Fruit fly (Drosophila melanogaster) whole organism, prepupa: ENCODE results near the gene CG13282.

ENCODE experiments used
- Blimp-1 ChIP-seq: fragments of 200-800 bp; sonication (Bioruptor generic); optimal IDR thresholded peaks from 3 replicates; lab custom pipeline; 2017; ENCODE audit warnings: missing biosample characterization, missing genetic modification characterization, mild to moderate bottlenecking, moderate library complexity, missing genetic modification reagents
- CG10631 ChIP-seq: fragments of 200-800 bp; sonication (Bioruptor generic); optimal IDR thresholded peaks from 2 replicates; lab custom pipeline; 2016; ENCODE audit warnings: missing biosample characterization, missing genetic modification characterization
- CG10669 ChIP-seq: fragments of 200-800 bp; sonication (Bioruptor generic); optimal IDR thresholded peaks from 3 replicates; lab custom pipeline; 2018; ENCODE audit warnings: missing biosample characterization, mild to moderate bottlenecking, missing genetic modification characterization, moderate library complexity
- CG11294 ChIP-seq: fragments of 200-800 bp; sonication (Bioruptor generic); IDR thresholded peaks from 2 replicates; pipeline ENCODE4 v1.3.6; 2022; ENCODE audit warnings: missing biosample characterization, missing genetic modification characterization
- CG11762 ChIP-seq: fragments of 200-800 bp; sonication (Bioruptor generic); optimal IDR thresholded peaks from 3 replicates; lab custom pipeline; 2016; ENCODE audit warnings: missing biosample characterization, missing genetic modification characterization; ENCODE audit not compliant: insufficient read depth
- CG11902 ChIP-seq: fragments of 200-800 bp; sonication (Bioruptor generic); optimal IDR thresholded peaks from 3 replicates; lab custom pipeline; 2016; ENCODE audit warnings: missing biosample characterization, missing genetic modification characterization
- CG15336 ChIP-seq: fragments of 200-800 bp; sonication (Bioruptor generic); IDR thresholded peaks from 2 replicates; pipeline ENCODE4 v1.3.6; 2022; ENCODE audit warnings: missing biosample characterization, missing genetic modification characterization
- CG1621 ChIP-seq: fragments of 200-800 bp; sonication (Bioruptor generic); optimal IDR thresholded peaks from 3 replicates; lab custom pipeline; 2018; ENCODE audit warnings: missing biosample characterization, mild to moderate bottlenecking, missing genetic modification characterization
- CG3032 ChIP-seq: fragments of 200-800 bp; optimal IDR thresholded peaks from 2 replicates; lab custom pipeline; 2019; ENCODE audit warnings: missing biosample characterization, mild to moderate bottlenecking, missing genetic modification characterization, moderate library complexity
- CG3919 ChIP-seq: fragments of 200-800 bp; sonication (Bioruptor generic); optimal IDR thresholded peaks from 3 replicates; lab custom pipeline; 2016; ENCODE audit warnings: missing biosample characterization, missing genetic modification characterization
- CG4318 ChIP-seq: fragments of 200-800 bp; sonication (Bioruptor generic); optimal IDR thresholded peaks from 3 replicates; lab custom pipeline; 2017; ENCODE audit warnings: missing biosample characterization, mild to moderate bottlenecking, missing genetic modification characterization
- CG6276 ChIP-seq: fragments of 200-800 bp; sonication (Bioruptor generic); optimal IDR thresholded peaks from 2 replicates; lab custom pipeline; 2017; ENCODE audit warnings: missing biosample characterization, mild to moderate bottlenecking, missing genetic modification characterization
- CG6792 ChIP-seq: fragments of 200-800 bp; sonication (Bioruptor generic); optimal IDR thresholded peaks from 3 replicates; lab custom pipeline; 2016; ENCODE audit warnings: missing biosample characterization, missing genetic modification characterization
- CG6808 ChIP-seq: fragments of 200-800 bp; sonication (Bioruptor generic); optimal IDR thresholded peaks from 3 replicates; lab custom pipeline; 2017; ENCODE audit warnings: missing biosample characterization, missing genetic modification characterization, mild to moderate bottlenecking, moderate library complexity, missing genetic modification reagents
- CG7368 ChIP-seq: fragments of 200-800 bp; sonication (Bioruptor generic); optimal IDR thresholded peaks from 3 replicates; lab custom pipeline; 2016; ENCODE audit warnings: missing biosample characterization, missing genetic modification characterization
- CG8319 ChIP-seq: fragments of 200-800 bp; sonication (Bioruptor generic); optimal IDR thresholded peaks from 3 replicates; lab custom pipeline; 2016; ENCODE audit warnings: missing biosample characterization, missing genetic modification characterization
- Eip78C ChIP-seq: fragments of 200-800 bp; sonication (Bioruptor generic); peaks from one replicate; lab custom pipeline; 2016; ENCODE audit warnings: missing biosample characterization, missing genetic modification characterization
- Eip93F ChIP-seq: fragments of 200-800 bp; sonication (Bioruptor generic); optimal IDR thresholded peaks from 2 replicates; lab custom pipeline; 2016; ENCODE audit warnings: missing biosample characterization, mild to moderate bottlenecking, missing genetic modification characterization
- Ets21C ChIP-seq: fragments of 200-800 bp; sonication (Bioruptor generic); optimal IDR thresholded peaks from 3 replicates; lab custom pipeline; 2016; ENCODE audit warnings: missing biosample characterization, missing genetic modification characterization
- Gug ChIP-seq: fragments of 200-800 bp; sonication (Bioruptor generic); IDR thresholded peaks from 2 replicates; pipeline ENCODE4 v1.3.6; 2022; ENCODE audit warnings: missing biosample characterization, missing genetic modification characterization
- Hr39 ChIP-seq: fragments of 200-800 bp; sonication (Bioruptor generic); optimal IDR thresholded peaks from 2 replicates; lab custom pipeline; 2016; ENCODE audit warnings: missing biosample characterization, missing genetic modification characterization
- Lpt ChIP-seq: fragments of 200-800 bp; sonication (Bioruptor generic); optimal IDR thresholded peaks from 3 replicates; lab custom pipeline; 2016; ENCODE audit warnings: missing biosample characterization, missing genetic modification characterization
- Met ChIP-seq: fragments of 200-800 bp; sonication (Bioruptor generic); optimal IDR thresholded peaks from 3 replicates; lab custom pipeline; 2016; ENCODE audit warnings: missing biosample characterization, missing genetic modification characterization
- Smox ChIP-seq: fragments of 200-800 bp; sonication (Bioruptor generic); optimal IDR thresholded peaks from 3 replicates; lab custom pipeline; 2016; ENCODE audit warnings: missing biosample characterization, missing genetic modification characterization
- Sox102F ChIP-seq: fragments of 200-800 bp; sonication (Bioruptor generic); optimal IDR thresholded peaks from 2 replicates; lab custom pipeline; 2016; ENCODE audit warnings: missing biosample characterization, mild to moderate bottlenecking, missing genetic modification characterization
- Sox14 ChIP-seq: fragments of 200-800 bp; sonication (Bioruptor generic); optimal IDR thresholded peaks from 3 replicates; lab custom pipeline; 2016; ENCODE audit warnings: missing biosample characterization, missing genetic modification characterization
- achi ChIP-seq: fragments of 200-800 bp; sonication (Bioruptor generic); optimal IDR thresholded peaks from 3 replicates; lab custom pipeline; 2016; ENCODE audit warnings: missing biosample characterization, missing genetic modification characterization
- acj6 ChIP-seq: fragments of 200-800 bp; sonication (Bioruptor generic); optimal IDR thresholded peaks from 3 replicates; lab custom pipeline; 2016; ENCODE audit warnings: missing biosample characterization, missing genetic modification characterization
- cyc ChIP-seq: fragments of 200-800 bp; sonication (Bioruptor generic); optimal IDR thresholded peaks from 3 replicates; lab custom pipeline; 2016; ENCODE audit warnings: missing biosample characterization, missing genetic modification characterization
- eg ChIP-seq: fragments of 200-800 bp; sonication (Bioruptor generic); IDR thresholded peaks from 3 replicates; pipeline ENCODE4 v1.3.6; 2022; ENCODE audit warnings: missing biosample characterization, missing genetic modification characterization
- esn ChIP-seq: fragments of 200-800 bp; sonication (Bioruptor generic); optimal IDR thresholded peaks from 2 replicates; lab custom pipeline; 2016; ENCODE audit warnings: missing biosample characterization, mild to moderate bottlenecking, missing genetic modification characterization, moderate library complexity
- fd85E ChIP-seq: fragments of 200-800 bp; sonication (Bioruptor generic); optimal IDR thresholded peaks from 3 replicates; lab custom pipeline; 2016; ENCODE audit warnings: missing biosample characterization, missing genetic modification characterization
- fkh ChIP-seq: fragments of 200-800 bp; sonication (Bioruptor generic); optimal IDR thresholded peaks from 3 replicates; lab custom pipeline; 2017; ENCODE audit warnings: missing biosample characterization, mild to moderate bottlenecking, missing genetic modification characterization, moderate library complexity
- net ChIP-seq: fragments of 200-800 bp; sonication (Bioruptor generic); optimal IDR thresholded peaks from 3 replicates; lab custom pipeline; 2016; ENCODE audit warnings: missing biosample characterization, missing genetic modification characterization
- spab ChIP-seq: fragments of 200-800 bp; sonication (Bioruptor generic); optimal IDR thresholded peaks from 2 replicates; lab custom pipeline; 2017; ENCODE audit warnings: missing biosample characterization, mild to moderate bottlenecking, missing genetic modification characterization, missing genetic modification reagents
- ss ChIP-seq, 2 experiments: fragments of 200-800 bp; sonication (Bioruptor generic); optimal IDR thresholded peaks; 2 replicates in 1 of 2; 3 replicates in 1 of 2; lab custom pipeline; 2017 to 2018; ENCODE audit warnings: mild to moderate bottlenecking in 2 of 2, missing biosample characterization in 2 of 2, missing genetic modification characterization in 2 of 2, moderate library complexity in 1 of 2
- svp ChIP-seq: fragments of 200-800 bp; sonication (Bioruptor generic); peaks from one replicate; lab custom pipeline; 2016; ENCODE audit warnings: missing biosample characterization, missing genetic modification characterization
- vri ChIP-seq: fragments of 200-800 bp; sonication (Bioruptor generic); optimal IDR thresholded peaks from 3 replicates; lab custom pipeline; 2016; ENCODE audit warnings: missing biosample characterization, mild to moderate bottlenecking, missing genetic modification characterization

Gene CG13282

dm6 chr2L:16793970-16794369, 40.3 kb downstream of the CG13282 start, which contains the start of gene Ugt37C2:
TSS of gene Ugt37C2 (plus strand) at chr2L:16794211.
- TF ChIP-seq Eip93F (GFP tag; lab: Kevin White, UChicago) (no peak), Sox14 (GFP tag; lab: Kevin White, UChicago) (no peak), CG15336 (GFP tag; lab: Robert Waterston, UW) (no peak), CG11762 (GFP tag; lab: Kevin White, UChicago) (no peak), fd85E (GFP tag; lab: Kevin White, UChicago) (no peak), CG10631 (GFP tag; lab: Kevin White, UChicago) (no peak), CG6808 (GFP tag; lab: Kevin White, UChicago) (no peak), CG3032 (tag; lab: Kevin White, UChicago) (no peak), CG10669 (GFP tag; lab: Kevin White, UChicago) (no peak)
- TF ChIP-seq, all 60 proteins: peak for 0

- TF ChIP-seq fkh (peak; percentile 16), Blimp-1 (no peak), acj6 (no peak), CG11762 (GFP tag; lab: Kevin White, UChicago) (no peak), CG11294 (no peak)
Observed at dm6 chr2L:16791345-16791744, 43.0 kb downstream of the CG13282 start, which contains the start of gene CG17928. TSS of gene CG17928 (plus strand) at chr2L:16791568.

DNA sequence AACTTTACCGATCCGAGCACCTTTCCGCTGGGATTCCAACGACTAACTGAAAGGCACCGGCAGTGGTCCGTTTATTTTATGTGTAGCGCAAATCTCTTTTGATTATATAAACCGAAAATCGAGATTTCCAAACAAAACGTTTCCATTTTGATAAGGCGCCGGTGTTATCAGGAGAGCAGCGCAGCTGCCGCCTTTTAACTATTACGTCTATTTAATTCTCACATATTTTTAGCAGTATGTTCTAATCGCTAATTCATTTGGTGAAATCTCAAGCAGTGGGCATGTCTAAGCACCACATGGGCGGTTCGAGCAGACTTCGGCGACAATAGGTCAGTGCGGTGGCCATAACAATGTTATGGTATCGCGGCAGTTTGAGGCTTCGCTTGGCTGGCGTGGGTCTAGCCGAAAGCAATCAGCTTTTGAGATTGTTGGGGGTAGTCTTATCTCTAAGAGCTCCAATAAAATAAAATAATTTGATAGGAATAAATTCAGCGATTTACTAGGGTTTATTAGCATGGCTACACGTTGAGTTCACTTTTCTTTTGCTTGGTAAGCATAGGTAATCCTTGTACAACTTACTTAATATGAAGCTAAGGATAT, 43.5 kb downstream of the CG13282 start, which contains the start of gene Cyt-b5-r:
TSS of gene Cyt-b5-r (minus strand) at position 51 of the 600 bp plus-strand sequence.
- TF ChIP-seq svp (GFP tag; lab: Kevin White, UChicago) (peak; percentile 89), Lpt (GFP tag; lab: Kevin White, UChicago) (no peak), CG3919 (GFP tag; lab: Kevin White, UChicago) (no peak), Sox102F (no peak), vri (peak; percentile 82), CG11902 (GFP tag; lab: Kevin White, UChicago) (no peak), fd85E (GFP tag; lab: Kevin White, UChicago) (no peak), fkh (no peak), Eip78C (no peak), Ets21C (GFP tag; lab: Kevin White, UChicago) (no peak), Gug (GFP tag; lab: Robert Waterston, UW) (no peak), cyc (GFP tag; lab: Kevin White, UChicago) (no peak), ss (GFP tag; optimal IDR thresholded peaks at IDR 0.05; lab: Kevin White, UChicago) (no peak), CG10631 (GFP tag; lab: Kevin White, UChicago) (no peak)

dm6 chr2L:16789880-16790279, 44.4 kb downstream of the CG13282 start:
- TF ChIP-seq CG8319 (GFP tag; lab: Kevin White, UChicago) (no peak), Gug (GFP tag; lab: Robert Waterston, UW) (no peak), ss (GFP tag; optimal IDR thresholded peaks at IDR 0.05; lab: Kevin White, UChicago) (no peak), svp (GFP tag; lab: Kevin White, UChicago) (no peak), CG6276 (no peak), Met (GFP tag; lab: Kevin White, UChicago) (no peak)

DNA sequence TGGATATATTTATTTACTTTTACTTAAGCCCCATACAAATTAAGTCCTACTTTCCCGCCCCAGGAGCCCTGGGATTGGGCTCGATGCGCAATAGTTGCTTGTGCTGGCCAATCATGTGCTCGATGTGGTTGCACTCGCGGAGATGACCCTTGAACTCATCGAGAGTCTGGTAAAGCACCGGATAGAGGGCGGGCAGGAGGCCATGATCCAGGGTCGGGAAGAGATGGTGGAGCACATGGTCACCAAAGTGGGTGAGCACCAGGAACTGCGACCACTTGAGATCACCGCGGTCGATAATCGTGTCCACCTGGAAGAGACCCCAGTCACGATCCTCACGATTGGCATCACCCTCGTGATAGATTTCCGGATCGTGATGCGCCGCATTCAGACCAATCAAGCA, 45.4 kb downstream of the CG13282 start:
- TF ChIP-seq svp (GFP tag; lab: Kevin White, UChicago) (peak; percentile 53), Lpt (GFP tag; lab: Kevin White, UChicago) (no peak)

- TF ChIP-seq Ets21C (GFP tag; lab: Kevin White, UChicago) (no peak), acj6 (no peak), esn (GFP tag; lab: Kevin White, UChicago) (no peak), Hr39 (no peak), CG4318 (GFP tag; lab: Kevin White, UChicago) (no peak), CG1621 (no peak), Smox (GFP tag; lab: Kevin White, UChicago) (no peak), achi (GFP tag; lab: Kevin White, UChicago) (no peak), net (GFP tag; lab: Kevin White, UChicago) (no peak), spab (GFP tag; lab: Kevin White, UChicago) (no peak), CG6792 (GFP tag; lab: Kevin White, UChicago) (no peak), CG11762 (GFP tag; lab: Kevin White, UChicago) (no peak), eg (GFP tag; lab: Robert Waterston, UW) (no peak), CG7368 (no peak)
Observed at dm6 chr2L:16787548-16787947, 46.8 kb downstream of the CG13282 start.
